Worm (Caenorhabditis elegans) whole organism, L3 larva: ENCODE results near the gene dhhc-10.

Experiments
- ZK546.5 ChIP-seq: sonication (generic microtip); optimal IDR thresholded peaks from 2 replicates; lab custom pipeline; 2017; ENCODE audit warnings: missing biosample characterization, missing genetic modification characterization
- aly-2 ChIP-seq: fragments of 150-350 bp; optimal IDR thresholded peaks from 2 replicates; lab custom pipeline; 2014; ENCODE audit warnings: missing biosample characterization, missing genetic modification characterization
- ama-1 ChIP-seq: fragments of 150-350 bp; optimal IDR thresholded peaks from 2 replicates; lab custom pipeline; 2018
- egl-27 ChIP-seq: sonication (generic microtip); optimal IDR thresholded peaks from 4 replicates; lab custom pipeline; 2017; ENCODE audit warnings: missing biosample characterization, missing genetic modification reagents, missing genetic modification characterization
- pha-4 ChIP-seq: fragments of 150-350 bp; optimal IDR thresholded peaks from 2 replicates; lab custom pipeline; 2014; ENCODE audit warnings: missing biosample characterization, missing genetic modification reagents, missing genetic modification characterization
- pqm-1 ChIP-seq: fragments of 150-350 bp; optimal IDR thresholded peaks from 2 replicates; lab custom pipeline; 2017; ENCODE audit warnings: missing biosample characterization, missing genetic modification characterization, inconsistent platforms
- sea-2 ChIP-seq: fragments of 150-350 bp; sonication (generic microtip); optimal IDR thresholded peaks from 4 replicates; lab custom pipeline; 2014; ENCODE audit warnings: missing biosample characterization, missing genetic modification reagents, missing genetic modification characterization
- skn-1 ChIP-seq: fragments of 150-350 bp; optimal IDR thresholded peaks from 2 replicates; lab custom pipeline; 2014; ENCODE audit warnings: missing biosample characterization, missing genetic modification characterization
- tbx-2 ChIP-seq: sonication (generic microtip); optimal IDR thresholded peaks from 2 replicates; lab custom pipeline; 2016; ENCODE audit warnings: mild to moderate bottlenecking, missing genetic modification characterization, missing compliant biosample characterization

DNA sequence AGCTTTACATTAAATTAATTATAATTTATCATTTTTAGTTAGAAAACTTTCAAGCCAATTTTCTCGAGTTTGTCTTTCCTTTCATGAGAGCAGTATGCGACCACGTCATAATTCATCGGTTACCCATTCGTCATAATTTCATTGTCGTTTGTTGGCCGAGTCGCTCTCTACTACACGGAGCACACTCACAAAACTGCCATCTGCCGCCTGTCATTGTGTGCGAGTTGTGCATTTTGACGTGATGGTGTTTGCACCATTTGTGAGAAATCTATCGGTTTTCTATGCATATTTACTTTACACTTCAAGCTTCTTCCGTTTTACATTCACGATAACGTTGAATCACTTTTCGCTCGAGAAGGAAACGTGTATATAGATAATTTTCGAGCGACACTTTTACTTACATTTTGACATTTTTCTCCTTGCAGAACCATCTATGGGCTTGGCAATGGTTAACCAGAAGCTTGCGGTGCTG is at the start of gene dhhc-10:
- TF ChIP-seq pqm-1 (tag; lab: Kevin White, UChicago) (peak; percentile 62), skn-1 (tag; lab: Kevin White, UChicago) (peak; percentile 52), egl-27 (no peak), ama-1 (lab: Kevin White, UChicago) (no peak), ZK546.5 (tag; lab: Kevin White, UChicago) (no peak), pha-4 (tag; lab: Kevin White, UChicago) (peak; percentile 93), aly-2 (tag; lab: Kevin White, UChicago) (no peak), tbx-2 (tag; lab: Kevin White, UChicago) (no peak), sea-2 (GFP tag; lab: Kevin White, UChicago) (no peak)
